Fruit fly (Drosophila melanogaster) whole organism, wandering third instar larva: Measurements from ENCODE around the gene CG43445.

ENCODE experiments used
- Dfd ChIP-seq: fragments of >200 bp; optimal IDR thresholded peaks from 2 replicates; lab custom pipeline; 2017; ENCODE audit warnings: missing biosample characterization, missing genetic modification characterization
- Dif ChIP-seq: fragments of 200-275, 200-300 bp; sonication (Bioruptor generic); optimal IDR thresholded peaks from 2 replicates; lab custom pipeline; 2018; ENCODE audit warnings: missing biosample characterization, missing genetic modification characterization; ENCODE audit not compliant: partially characterized antibody
- GATAd ChIP-seq: sonication (Bioruptor generic); optimal IDR thresholded peaks from 2 replicates; lab custom pipeline; 2016; ENCODE audit warnings: missing biosample characterization, missing genetic modification characterization
- HLH106 ChIP-seq: fragments of 200-800 bp; optimal IDR thresholded peaks from 3 replicates; lab custom pipeline; 2019; ENCODE audit warnings: missing biosample characterization, mild to moderate bottlenecking, missing genetic modification characterization, moderate library complexity
- Hnf4 ChIP-seq: fragments of 200-800 bp; sonication (Bioruptor generic); optimal IDR thresholded peaks from 2 replicates; lab custom pipeline; 2016; ENCODE audit warnings: missing biosample characterization, mild to moderate bottlenecking, missing genetic modification characterization
- Hr78 ChIP-seq: fragments of >200 bp; optimal IDR thresholded peaks from 2 replicates; lab custom pipeline; 2017; ENCODE audit warnings: missing biosample characterization, missing genetic modification characterization
- Hr83 ChIP-seq: fragments of 200-300 bp; sonication (Bioruptor generic); optimal IDR thresholded peaks from 2 replicates; lab custom pipeline; 2016; ENCODE audit warnings: missing biosample characterization, mild to moderate bottlenecking, missing genetic modification characterization, moderate library complexity; ENCODE audit not compliant: poor library complexity, severe bottlenecking
- Jra ChIP-seq: sonication (Bioruptor generic); optimal IDR thresholded peaks from 2 replicates; lab custom pipeline; 2016; ENCODE audit warnings: missing biosample characterization, missing genetic modification characterization
- Mio ChIP-seq: sonication (Bioruptor generic); optimal IDR thresholded peaks from 2 replicates; lab custom pipeline; 2016; ENCODE audit warnings: missing biosample characterization, missing genetic modification characterization
- N ChIP-seq: fragments of >200 bp; optimal IDR thresholded peaks from 2 replicates; lab custom pipeline; 2018; ENCODE audit warnings: missing biosample characterization, missing external identifiers, missing genetic modification characterization
- OdsH ChIP-seq: fragments of 200-800 bp; sonication (Bioruptor generic); optimal IDR thresholded peaks from 2 replicates; lab custom pipeline; 2016; ENCODE audit warnings: missing biosample characterization, mild to moderate bottlenecking, missing genetic modification characterization
- Sp1 ChIP-seq: fragments of 200-800 bp; sonication (Bioruptor generic); optimal IDR thresholded peaks from 3 replicates; lab custom pipeline; 2019; ENCODE audit warnings: missing biosample characterization, mild to moderate bottlenecking, missing genetic modification characterization, moderate library complexity
- br ChIP-seq: fragments of 200-800 bp; sonication (Bioruptor generic); optimal IDR thresholded peaks from 2 replicates; lab custom pipeline; 2016; ENCODE audit warnings: missing biosample characterization, missing genetic modification characterization
- brk ChIP-seq: fragments of 200-800 bp; sonication (Bioruptor generic); optimal IDR thresholded peaks from 2 replicates; lab custom pipeline; 2016; ENCODE audit warnings: missing biosample characterization, mild to moderate bottlenecking, missing genetic modification characterization
- dmrt93B ChIP-seq: fragments of 200-800 bp; sonication (Bioruptor generic); optimal IDR thresholded peaks from 2 replicates; lab custom pipeline; 2018; ENCODE audit warnings: missing biosample characterization, mild to moderate bottlenecking, missing genetic modification characterization
- ey ChIP-seq: fragments of 200-800 bp; sonication (Bioruptor generic); optimal IDR thresholded peaks from 2 replicates; lab custom pipeline; 2016; ENCODE audit warnings: missing biosample characterization, missing genetic modification characterization
- foxo ChIP-seq, 2 experiments: fragments of 200-800 bp; sonication (Bioruptor generic); optimal IDR thresholded peaks; 2 replicates in 1 of 2; 3 replicates in 1 of 2; lab custom pipeline; 2016 to 2017; ENCODE audit warnings: missing biosample characterization in 2 of 2, missing genetic modification characterization in 2 of 2
- fru ChIP-seq: fragments of 200-800 bp; sonication (Bioruptor generic); optimal IDR thresholded peaks from 3 replicates; lab custom pipeline; 2016; ENCODE audit warnings: missing biosample characterization, mild to moderate bottlenecking, missing genetic modification characterization
- h ChIP-seq: fragments of 200-800 bp; sonication (Bioruptor generic); optimal IDR thresholded peaks from 3 replicates; lab custom pipeline; 2016; ENCODE audit warnings: missing biosample characterization, mild to moderate bottlenecking, missing genetic modification characterization
- jim ChIP-seq: fragments of 175-275, 200-325 bp; sonication (Bioruptor generic); optimal IDR thresholded peaks from 2 replicates; lab custom pipeline; 2016; ENCODE audit warnings: missing biosample characterization, mild to moderate bottlenecking, missing genetic modification characterization
- lola ChIP-seq: fragments of >200 bp; optimal IDR thresholded peaks from 2 replicates; lab custom pipeline; 2017; ENCODE audit warnings: missing biosample characterization, missing genetic modification characterization
- pan ChIP-seq: fragments of >200 bp; optimal IDR thresholded peaks from 2 replicates; lab custom pipeline; 2017
- psq ChIP-seq: fragments of 200-800 bp; sonication (Bioruptor generic); optimal IDR thresholded peaks from 3 replicates; lab custom pipeline; 2017; ENCODE audit warnings: missing biosample characterization, mild to moderate bottlenecking, missing genetic modification characterization, moderate library complexity
- rgr ChIP-seq: fragments of 200-800 bp; sonication (Bioruptor generic); optimal IDR thresholded peaks from 3 replicates; lab custom pipeline; 2016; ENCODE audit warnings: missing biosample characterization, mild to moderate bottlenecking, missing genetic modification characterization
- sage ChIP-seq: fragments of 200-800 bp; sonication (Bioruptor generic); optimal IDR thresholded peaks from 2 replicates; lab custom pipeline; 2016; ENCODE audit warnings: missing biosample characterization, mild to moderate bottlenecking, missing genetic modification characterization
- sv ChIP-seq: fragments of 200-800 bp; sonication (Bioruptor generic); optimal IDR thresholded peaks from 3 replicates; lab custom pipeline; 2016; ENCODE audit warnings: missing biosample characterization, missing genetic modification characterization
- tai ChIP-seq: sonication (Bioruptor generic); optimal IDR thresholded peaks from 2 replicates; lab custom pipeline; 2016; ENCODE audit warnings: missing biosample characterization, missing genetic modification characterization
- usp ChIP-seq: fragments of >200 bp; optimal IDR thresholded peaks from 2 replicates; lab custom pipeline; 2017; ENCODE audit warnings: missing biosample characterization, missing genetic modification characterization
- woc ChIP-seq: sonication (Bioruptor generic); optimal IDR thresholded peaks from 2 replicates; lab custom pipeline; 2016; ENCODE audit warnings: missing biosample characterization, mild to moderate bottlenecking, missing genetic modification characterization

Gene CG43445

dm6 chr3R:17948227-17949206 lies 37.3 kb downstream of the CG43445 start:
- TF ChIP-seq Hr83 (GFP tag; lab: Kevin White, UChicago) (no peak), rgr (no peak), Mio (GFP tag; lab: Kevin White, UChicago) (no peak), brk (GFP tag; lab: Kevin White, UChicago) (no peak), GATAd (GFP tag; lab: Kevin White, UChicago) (no peak)

dm6 chr3R:17949362-17950121 lies 38.4 kb downstream of the CG43445 start:
- no peak for TF ChIP-seq pan (lab: Kevin White, UChicago)
- peak; percentile 40 for TF ChIP-seq sv (GFP tag; lab: Kevin White, UChicago)
- no peak for TF ChIP-seq Jra (GFP tag; lab: Kevin White, UChicago)
- TF ChIP-seq N (GFP tag; lab: Kevin White, UChicago): no peak
- no peak for TF ChIP-seq GATAd (GFP tag; lab: Kevin White, UChicago)
- peak; percentile 56 for TF ChIP-seq h (GFP tag; lab: Kevin White, UChicago)
- TF ChIP-seq Mio (GFP tag; lab: Kevin White, UChicago): no peak
- TF ChIP-seq jim (GFP tag; lab: Kevin White, UChicago): no peak
- TF ChIP-seq fru: peak; percentile 58
- TF ChIP-seq OdsH: peak; percentile 35
- TF ChIP-seq Dfd (GFP tag; lab: Kevin White, UChicago): no peak
- TF ChIP-seq dmrt93B (GFP tag; lab: Kevin White, UChicago): peak; percentile 56
- no peak for TF ChIP-seq Hr78 (GFP tag; lab: Kevin White, UChicago)
- TF ChIP-seq HLH106 (tag; lab: Kevin White, UChicago): peak; percentile 55
- no peak for TF ChIP-seq br (GFP tag; lab: Kevin White, UChicago)
- TF ChIP-seq foxo (GFP tag; optimal IDR thresholded peaks at IDR 0.05; lab: Kevin White, UChicago): peak in 1 of 2 experiments; percentile 56
- TF ChIP-seq ey (GFP tag; lab: Kevin White, UChicago): peak; percentile 1
- TF ChIP-seq Sp1: peak; percentile 37
- TF ChIP-seq psq (GFP tag; lab: Kevin White, UChicago): peak; percentile 29

dm6 chr3R:17950398-17950797 lies 39.2 kb downstream of the CG43445 start:
- TF ChIP-seq N (GFP tag; lab: Kevin White, UChicago) (no peak), brk (GFP tag; lab: Kevin White, UChicago) (no peak), lola (GFP tag; lab: Kevin White, UChicago) (no peak), br (GFP tag; lab: Kevin White, UChicago) (no peak), rgr (no peak), Sp1 (no peak), dmrt93B (GFP tag; lab: Kevin White, UChicago) (no peak), HLH106 (tag; lab: Kevin White, UChicago) (no peak), Mio (GFP tag; lab: Kevin White, UChicago) (no peak), ey (GFP tag; lab: Kevin White, UChicago) (no peak), sv (GFP tag; lab: Kevin White, UChicago) (no peak), Hnf4 (GFP tag; lab: Kevin White, UChicago) (no peak), usp (no peak), pan (lab: Kevin White, UChicago) (no peak), Dif (no peak), sage (GFP tag; lab: Kevin White, UChicago) (no peak), woc (GFP tag; lab: Kevin White, UChicago) (no peak), tai (GFP tag; lab: Kevin White, UChicago) (no peak), Jra (GFP tag; lab: Kevin White, UChicago) (no peak)

dm6 chr3R:17951285-17951684 lies 40.1 kb downstream of the CG43445 start:
- no peak for TF ChIP-seq Jra (GFP tag; lab: Kevin White, UChicago)
- TF ChIP-seq brk (GFP tag; lab: Kevin White, UChicago): no peak
- no peak for TF ChIP-seq OdsH
